Worm (Caenorhabditis elegans) whole organism, L2 larva: ENCODE measurements around the gene Y23B4A.1.

Source experiments
- blmp-1 ChIP-seq: sonication (generic microtip); optimal IDR thresholded peaks from 2 replicates; lab custom pipeline; 2017; ENCODE audit warnings: missing genetic modification characterization, mild to moderate bottlenecking, missing compliant biosample characterization, antibody characterized with exemption, moderate library complexity; ENCODE audit not compliant: insufficient read depth
- ceh-16 ChIP-seq: fragments of 150-350 bp; optimal IDR thresholded peaks from 2 replicates; lab custom pipeline; 2014; ENCODE audit warnings: missing biosample characterization, missing genetic modification characterization
- elt-1 ChIP-seq: fragments of 150-350 bp; optimal IDR thresholded peaks from 2 replicates; lab custom pipeline; 2014; ENCODE audit warnings: missing biosample characterization, missing genetic modification characterization
- zag-1 ChIP-seq: fragments of 150-350 bp; optimal IDR thresholded peaks from 2 replicates; lab custom pipeline; 2014; ENCODE audit warnings: missing biosample characterization, missing genetic modification characterization

DNA sequence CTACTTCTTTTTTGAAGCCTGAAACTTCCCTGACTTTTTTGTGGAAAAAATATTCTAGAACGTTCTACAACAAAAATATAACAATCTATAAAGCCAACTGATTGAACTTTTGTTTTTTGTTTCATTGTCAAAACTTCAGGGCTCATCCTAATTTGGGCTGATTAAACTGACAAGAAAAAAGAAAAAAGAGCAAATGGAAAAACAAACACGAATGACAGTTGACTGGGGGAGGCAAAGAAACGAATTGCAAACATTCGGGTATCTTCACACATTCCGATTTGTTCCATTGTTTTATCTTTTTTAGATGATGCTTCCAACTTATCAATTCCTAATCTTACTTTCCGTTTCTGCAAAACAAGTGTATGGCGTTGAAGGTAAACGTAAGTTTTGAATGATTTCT lies 18.3 kb upstream of the Y23B4A.1 start, which contains the start of gene C46F4.3:
- no peak for TF ChIP-seq blmp-1 (tag; lab: Kevin White, UChicago)
- TF ChIP-seq zag-1 (tag; lab: Kevin White, UChicago), result no peak
- no peak for TF ChIP-seq ceh-16
- no peak for TF ChIP-seq elt-1 (tag; lab: Kevin White, UChicago)
